Worm (Caenorhabditis elegans): ENCODE data around the gene catp-8.

catp-8 gene

DNA sequence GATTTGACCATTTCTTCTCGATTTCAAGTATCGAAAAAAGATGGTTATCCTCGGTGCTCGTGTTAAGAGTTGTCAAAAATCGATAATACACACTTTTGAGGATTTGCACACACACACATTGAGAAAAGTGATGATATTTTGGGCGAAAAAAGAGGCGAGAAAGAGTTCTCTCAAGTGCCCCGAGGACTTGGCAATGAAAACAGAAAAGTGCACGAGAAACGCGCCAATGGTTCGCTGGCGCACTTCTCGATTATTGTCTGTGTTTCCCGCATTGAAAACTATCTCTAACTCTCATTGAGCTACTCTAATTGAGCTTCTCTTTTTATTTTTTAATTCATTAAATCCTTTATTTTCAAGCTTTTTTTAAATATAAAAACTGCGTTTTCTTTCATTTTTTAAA is 45.3 kb downstream of the catp-8 start (continued):
- TF ChIP-seq C06A6.2 (GFP tag; conservative IDR thresholded peaks at IDR 0.05) = no peak
- TF ChIP-seq lin-26 (GFP tag; IDR thresholded peaks at IDR 0.05) = no peak
- no peak for TF ChIP-seq madf-10 (tag; optimal IDR thresholded peaks at IDR 0.05)
- no peak for TF ChIP-seq B0261.1 (tag; optimal IDR thresholded peaks at IDR 0.05)
- TF ChIP-seq unc-130 (GFP tag; optimal IDR thresholded peaks at IDR 0.05) = no peak
- no peak for TF ChIP-seq xnd-1 (tag; optimal IDR thresholded peaks at IDR 0.05)
- TF ChIP-seq somi-1 (GFP tag; optimal IDR thresholded peaks at IDR 0.05) = no peak
- TF ChIP-seq chd-7 (tag; optimal IDR thresholded peaks at IDR 0.05) = no peak
- no peak for TF ChIP-seq Y53G8AR.9 (GFP tag; conservative IDR thresholded peaks at IDR 0.05)
- no peak for TF ChIP-seq ZK185.1 (tag; optimal IDR thresholded peaks at IDR 0.05; ENCODE audit: poor library complexity, severe bottlenecking)
- TF ChIP-seq gei-17 (GFP tag; optimal IDR thresholded peaks at IDR 0.05) = no peak
- no peak for TF ChIP-seq F22D6.2 (tag; optimal IDR thresholded peaks at IDR 0.05)
- no peak for TF ChIP-seq unc-62 (GFP tag; optimal IDR thresholded peaks at IDR 0.05)
- TF ChIP-seq lir-1 (GFP tag; conservative IDR thresholded peaks at IDR 0.05) = no peak
- no peak for TF ChIP-seq T26A5.8 (tag; optimal IDR thresholded peaks at IDR 0.05)
- no peak for TF ChIP-seq ceh-58 (GFP tag; IDR thresholded peaks at IDR 0.05)
- no peak for TF ChIP-seq F37B4.10 (GFP tag; IDR thresholded peaks at IDR 0.05)
- TF ChIP-seq ztf-28 (GFP tag; IDR thresholded peaks at IDR 0.05) = no peak
- no peak for TF ChIP-seq hlh-12 (tag; optimal IDR thresholded peaks at IDR 0.05)
- TF ChIP-seq ekl-4 (GFP tag; IDR thresholded peaks at IDR 0.05) = 0 out of 2 replicates have a peak, but pooled peaks have one; percentile 44
- no peak for TF ChIP-seq Y53F4B.3 (GFP tag; IDR thresholded peaks at IDR 0.05)
- no peak for TF ChIP-seq let-607 (tag; optimal IDR thresholded peaks at IDR 0.05)
- peak; percentile 69 for TF ChIP-seq mcd-1 (GFP tag; IDR thresholded peaks at IDR 0.05)
- TF ChIP-seq attf-5 (GFP tag; optimal IDR thresholded peaks at IDR 0.05) = peak; percentile 37
- TF ChIP-seq attf-6 (GFP tag; IDR thresholded peaks at IDR 0.05) = no peak
- no peak for TF ChIP-seq akir-1 (GFP tag; optimal IDR thresholded peaks at IDR 0.05)
- TF ChIP-seq bed-2 (GFP tag; IDR thresholded peaks at IDR 0.05) = no peak
- no peak for TF ChIP-seq F57C9.4 (tag; optimal IDR thresholded peaks at IDR 0.05)
- TF ChIP-seq ceh-100 (GFP tag; IDR thresholded peaks at IDR 0.05) = no peak
- TF ChIP-seq ceh-40 (GFP tag; IDR thresholded peaks at IDR 0.05) = no peak
- no peak for TF ChIP-seq tlf-1 (GFP tag; optimal IDR thresholded peaks at IDR 0.05)
- peak; percentile 34 for TF ChIP-seq F49E8.2 (tag; optimal IDR thresholded peaks at IDR 0.05; ENCODE audit: insufficient read depth)
- TF ChIP-seq repo-1 (tag; optimal IDR thresholded peaks at IDR 0.05) = no peak
- TF ChIP-seq zfh-2 (GFP tag; conservative IDR thresholded peaks at IDR 0.05) = no peak; the same call in 1 of the 2 replicates
- TF ChIP-seq hsf-1 (GFP tag; IDR thresholded peaks at IDR 0.05) = no peak
- no peak for TF ChIP-seq rec-8 (tag; optimal IDR thresholded peaks at IDR 0.05)
- peak; percentile 93 for TF ChIP-seq ztf-18 (tag; optimal IDR thresholded peaks at IDR 0.05)

DNA sequence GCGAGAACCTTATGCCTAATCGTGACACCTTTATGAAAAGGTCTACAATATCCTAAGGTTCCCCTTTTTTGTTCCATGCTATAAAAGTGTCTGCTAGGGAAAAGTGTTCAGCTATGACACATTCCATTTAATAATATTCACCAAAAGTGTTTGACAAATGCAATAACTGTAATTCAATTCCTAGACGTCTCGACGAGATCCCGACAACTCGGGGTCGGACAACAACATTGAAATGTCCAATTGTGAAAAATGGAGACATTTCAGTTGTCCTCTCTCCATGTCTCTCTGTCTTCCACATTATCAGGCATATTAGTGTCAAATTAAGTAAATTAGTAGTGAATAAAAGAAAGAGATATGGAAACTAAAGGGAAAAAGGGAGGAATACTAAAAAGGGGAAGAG is 47.6 kb downstream of the catp-8 start:
- TF ChIP-seq D2030.7 (GFP tag; IDR thresholded peaks at IDR 0.05) = no peak
- TF ChIP-seq dox-1 (GFP tag; IDR thresholded peaks at IDR 0.05) = no peak
- no peak for TF ChIP-seq nhr-120 (GFP tag; IDR thresholded peaks at IDR 0.05)
- TF ChIP-seq F52B5.7 (tag; optimal IDR thresholded peaks at IDR 0.05) = no peak
- TF ChIP-seq ztf-18 (tag; optimal IDR thresholded peaks at IDR 0.05) = no peak
- TF ChIP-seq F10E7.11 (tag; optimal IDR thresholded peaks at IDR 0.05) = no peak
- no peak for TF ChIP-seq ceh-27 (GFP tag; optimal IDR thresholded peaks at IDR 0.05)
- TF ChIP-seq egl-44 (GFP tag; IDR thresholded peaks at IDR 0.05) = no peak
- TF ChIP-seq B0261.1 (tag; optimal IDR thresholded peaks at IDR 0.05) = no peak
- no peak for TF ChIP-seq aptf-3 (GFP tag; IDR thresholded peaks at IDR 0.05)
- no peak for TF ChIP-seq B0035.1 (tag; optimal IDR thresholded peaks at IDR 0.05)
- no peak for TF ChIP-seq madf-10 (tag; optimal IDR thresholded peaks at IDR 0.05)

Data from whole organism, young adult.